Worm (Caenorhabditis elegans) whole organism, L4 larva: ENCODE data around the gene C10B5.1.
A peak's percentile ranks its signal among the peaks of the same experiment; 100 is the strongest.

Source experiments
- F37D6.2 ChIP-seq: sonication (generic microtip); optimal IDR thresholded peaks from 2 replicates; lab custom pipeline; 2016; ENCODE audit warnings: mild to moderate bottlenecking, missing genetic modification characterization, missing compliant biosample characterization
- ZK546.5 ChIP-seq, 2 experiments: sonication (generic microtip); optimal IDR thresholded peaks; 2 replicates each; lab custom pipeline; 2017; ENCODE audit warnings: missing biosample characterization in 2 of 2, missing genetic modification characterization in 2 of 2
- ces-1 ChIP-seq: fragments of 150-350 bp; sonication (generic microtip); optimal IDR thresholded peaks from 4 replicates; lab custom pipeline; 2014; ENCODE audit warnings: missing biosample characterization, missing genetic modification reagents, missing genetic modification characterization
- dmd-6 ChIP-seq: fragments of 200-800 bp; sonication (Bioruptor generic); IDR thresholded peaks from 2 replicates; pipeline ENCODE4 v1.3.6; 2022; ENCODE audit warnings: missing genetic modification reagents, missing genetic modification characterization, missing compliant biosample characterization
- egl-27 ChIP-seq: sonication (generic microtip); optimal IDR thresholded peaks from 3 replicates; lab custom pipeline; 2017; ENCODE audit warnings: missing biosample characterization, missing genetic modification reagents, missing genetic modification characterization
- fkh-10 ChIP-seq: fragments of 150-350 bp; optimal IDR thresholded peaks from 2 replicates; lab custom pipeline; 2014; ENCODE audit warnings: missing biosample characterization, missing genetic modification reagents, missing genetic modification characterization
- fos-1 ChIP-seq: fragments of 150-350 bp; optimal IDR thresholded peaks from 2 replicates; lab custom pipeline; 2014; ENCODE audit warnings: missing biosample characterization, missing genetic modification characterization
- lin-15B ChIP-seq: fragments of 150-350 bp; sonication (generic microtip); optimal IDR thresholded peaks from 3 replicates; lab custom pipeline; 2014; ENCODE audit warnings: missing biosample characterization, missing genetic modification characterization
- mdl-1 ChIP-seq, 2 experiments: fragments of 150-350 bp in 1 of 2; sonication (generic microtip) in 1 of 2; optimal IDR thresholded peaks; 2 replicates each; lab custom pipeline; 2014 to 2017; ENCODE audit warnings: missing biosample characterization in 2 of 2, missing genetic modification characterization in 2 of 2
- nhr-11 ChIP-seq: fragments of 150-350 bp; optimal IDR thresholded peaks from 2 replicates; lab custom pipeline; 2014; ENCODE audit warnings: missing biosample characterization, missing genetic modification characterization
- nhr-6 ChIP-seq: fragments of 150-350 bp; optimal IDR thresholded peaks from 2 replicates; lab custom pipeline; 2014; ENCODE audit warnings: missing biosample characterization, missing genetic modification characterization
- php-3 ChIP-seq: fragments of 200-800 bp; sonication (Bioruptor generic); IDR thresholded peaks from 2 replicates; pipeline ENCODE4 v1.3.6; 2022; ENCODE audit warnings: missing genetic modification reagents, missing genetic modification characterization, missing compliant biosample characterization
- pqm-1 ChIP-seq: sonication (generic microtip); optimal IDR thresholded peaks from 2 replicates; lab custom pipeline; 2017; ENCODE audit warnings: missing biosample characterization, missing genetic modification characterization
- unc-62 ChIP-seq, 3 experiments: fragments of 150-350 bp in 1 of 3; sonication (generic microtip); optimal IDR thresholded peaks in 2 of 3; peaks in 1 of 3; 1 replicate in 1 of 3; 2 replicates in 2 of 3; lab custom pipeline; 2014 to 2017; ENCODE audit warnings: missing biosample characterization in 3 of 3, missing genetic modification characterization in 3 of 3, missing genetic modification reagents in 3 of 3, missing genotype in 1 of 3

DNA sequence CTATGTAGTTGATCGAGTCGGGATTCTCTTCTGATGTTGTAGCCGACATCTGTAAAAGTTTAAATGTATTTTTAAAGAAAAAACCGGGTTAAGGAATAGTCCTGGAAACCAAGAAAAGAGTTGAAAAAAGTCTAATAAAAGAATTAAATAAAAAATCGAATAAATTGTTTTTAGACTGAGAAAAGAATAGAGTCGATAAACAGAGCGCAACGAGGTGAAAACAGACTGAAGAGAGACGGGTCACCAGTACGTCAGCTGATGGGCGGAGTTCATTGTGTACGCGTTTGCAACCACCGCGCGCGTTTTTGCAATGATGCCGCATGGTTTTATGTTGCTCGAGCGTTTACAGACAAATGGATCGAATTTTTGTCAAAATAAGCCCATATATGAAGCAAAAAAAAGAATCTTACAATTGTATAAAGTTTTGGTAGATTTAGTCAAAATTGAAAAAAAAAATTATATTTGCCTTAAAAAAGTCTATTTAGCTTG is 50.3 kb downstream of the C10B5.1 start, which contains the start of gene atg-18:
- TF ChIP-seq ZK546.5 (tag; optimal IDR thresholded peaks at IDR 0.05; lab: Kevin White, UChicago) (no peak), F37D6.2 (tag; lab: Kevin White, UChicago) (no peak), php-3 (0 out of 2 replicates have a peak, but pooled peaks have one; percentile 28), ces-1 (no peak), dmd-6 (GFP tag; lab: Robert Waterston, UW) (peak; percentile 76), unc-62 (GFP tag; optimal IDR thresholded peaks at IDR 0.05 in 1 of 2; lab: Kevin White, UChicago) (peak in 1 of 2 experiments; percentile 47), unc-62 (tag; optimal IDR thresholded peaks at IDR 0.05; lab: Kevin White, UChicago) (no peak), nhr-11 (tag; lab: Kevin White, UChicago) (peak; percentile 67), fos-1 (tag; lab: Kevin White, UChicago) (no peak), lin-15B (no peak), mdl-1 (tag; optimal IDR thresholded peaks at IDR 0.05; lab: Kevin White, UChicago) (peak; percentile 17 to 57), fkh-10 (GFP tag; lab: Kevin White, UChicago) (no peak), nhr-6 (peak; percentile 67), egl-27 (tag; lab: Kevin White, UChicago) (no peak), pqm-1 (tag; lab: Kevin White, UChicago) (no peak)
